Worm (Caenorhabditis elegans): ENCODE measurements around the gene qua-1.

qua-1 gene

DNA sequence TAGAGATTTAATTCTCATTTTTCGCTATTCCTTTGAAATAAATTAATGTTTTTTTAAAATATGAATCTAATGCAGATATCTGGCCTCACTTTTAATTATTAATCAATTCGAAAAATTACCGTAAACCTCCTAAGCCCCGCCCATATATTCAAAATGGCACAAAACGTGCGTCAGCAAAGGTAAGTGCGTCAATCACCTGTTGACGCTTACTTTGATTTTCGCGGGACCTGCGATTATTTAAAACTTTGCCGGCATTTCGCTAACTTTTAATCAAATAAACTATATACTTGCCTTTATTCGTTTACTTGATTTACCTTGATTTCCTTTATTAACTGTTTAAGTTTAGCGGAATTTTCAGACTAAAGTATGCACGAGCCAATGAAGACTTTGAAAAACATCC is 40.6 kb upstream of the qua-1 start, which contains the start of gene pch-2:
pch-2 (plus strand) TSS at position 359 of the 400 bp plus-strand sequence.
- no peak for TF ChIP-seq nhr-28 (tag; optimal IDR thresholded peaks at IDR 0.05)
- no peak for TF ChIP-seq blmp-1 (tag; optimal IDR thresholded peaks at IDR 0.05)
- peak; percentile 87 for TF ChIP-seq lsy-2 (tag; optimal IDR thresholded peaks at IDR 0.05)
- TF ChIP-seq ceh-43 (GFP tag; optimal IDR thresholded peaks at IDR 0.05) = no peak
- peak; percentile 1 for TF ChIP-seq ces-1 (GFP tag; optimal IDR thresholded peaks at IDR 0.05)
- TF ChIP-seq nhr-237 (tag; optimal IDR thresholded peaks at IDR 0.05) = peak; percentile 9
- no peak for TF ChIP-seq ztf-11 (tag; optimal IDR thresholded peaks at IDR 0.05)
- no peak for TF ChIP-seq unc-39 (tag; optimal IDR thresholded peaks at IDR 0.05)
- peak; percentile 28 for TF ChIP-seq lin-13 (tag; optimal IDR thresholded peaks at IDR 0.05)
- TF ChIP-seq mep-1 (tag; optimal IDR thresholded peaks at IDR 0.05) = peak; percentile 35
- no peak for TF ChIP-seq tbx-8 (GFP tag; optimal IDR thresholded peaks at IDR 0.05)
- TF ChIP-seq sem-2 (GFP tag; optimal IDR thresholded peaks at IDR 0.05) = no peak
- no peak for TF ChIP-seq nhr-12 (tag; optimal IDR thresholded peaks at IDR 0.05)
- no peak for TF ChIP-seq hlh-1 (tag; optimal IDR thresholded peaks at IDR 0.05)

DNA sequence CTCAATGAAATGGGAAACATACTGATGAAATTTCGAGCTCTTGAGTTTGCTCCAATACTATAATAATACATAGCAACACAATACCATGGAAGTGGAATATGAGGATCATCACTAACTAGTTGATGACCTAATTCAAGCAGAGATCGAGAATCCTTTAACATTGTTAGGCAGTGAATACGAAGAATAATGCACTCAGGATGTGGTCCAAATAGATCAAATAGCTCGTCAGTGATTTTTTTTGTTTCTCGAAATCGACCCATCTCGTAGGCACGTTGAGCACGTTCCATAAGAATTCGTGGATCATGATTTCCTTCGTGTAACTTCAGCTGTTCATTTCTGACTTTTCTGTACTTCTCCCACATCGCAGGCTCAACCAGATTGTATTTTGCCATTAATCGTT is 37.7 kb upstream of the qua-1 start:
- no peak for TF ChIP-seq unc-39 (tag; optimal IDR thresholded peaks at IDR 0.05)
- TF ChIP-seq nhr-28 (tag; optimal IDR thresholded peaks at IDR 0.05) = no peak
- TF ChIP-seq unc-120 (tag; optimal IDR thresholded peaks at IDR 0.05; ENCODE audit: poor library complexity, severe bottlenecking) = no peak
- TF ChIP-seq mep-1 (tag; optimal IDR thresholded peaks at IDR 0.05) = no peak
- TF ChIP-seq cnd-1 (tag; optimal IDR thresholded peaks at IDR 0.05) = no peak
- TF ChIP-seq nhr-12 (tag; optimal IDR thresholded peaks at IDR 0.05) = no peak
- TF ChIP-seq mab-5 (tag; optimal IDR thresholded peaks at IDR 0.05) = no peak
- TF ChIP-seq unc-62 (GFP tag; optimal IDR thresholded peaks at IDR 0.05) = no peak
- no peak for TF ChIP-seq nhr-237 (tag; optimal IDR thresholded peaks at IDR 0.05)
- TF ChIP-seq lin-13 (tag; optimal IDR thresholded peaks at IDR 0.05) = no peak
- TF ChIP-seq ces-1 (GFP tag; optimal IDR thresholded peaks at IDR 0.05) = no peak
- no peak for TF ChIP-seq nhr-76 (tag; optimal IDR thresholded peaks at IDR 0.05)

- peak; percentile 68 for TF ChIP-seq ham-2 (GFP tag; optimal IDR thresholded peaks at IDR 0.05)
- TF ChIP-seq mab-5 (tag; optimal IDR thresholded peaks at IDR 0.05) = no peak
- TF ChIP-seq ztf-11 (tag; optimal IDR thresholded peaks at IDR 0.05) = no peak
- TF ChIP-seq ces-1 (GFP tag; optimal IDR thresholded peaks at IDR 0.05) = peak; percentile 97
- no peak for TF ChIP-seq sptf-1 (tag; optimal IDR thresholded peaks at IDR 0.05)
- no peak for TF ChIP-seq cnd-1 (tag; optimal IDR thresholded peaks at IDR 0.05)
- TF ChIP-seq lsy-2 (tag; optimal IDR thresholded peaks at IDR 0.05) = peak; percentile 71
Observed at ce11 chrII:8162120-8162648, 36.4 kb upstream of the qua-1 start, which contains the start of the genes emb-27 and rrf-3. emb-27 (minus strand) TSS chrII:8162170. rrf-3 (plus strand) TSS chrII:8162465.

DNA sequence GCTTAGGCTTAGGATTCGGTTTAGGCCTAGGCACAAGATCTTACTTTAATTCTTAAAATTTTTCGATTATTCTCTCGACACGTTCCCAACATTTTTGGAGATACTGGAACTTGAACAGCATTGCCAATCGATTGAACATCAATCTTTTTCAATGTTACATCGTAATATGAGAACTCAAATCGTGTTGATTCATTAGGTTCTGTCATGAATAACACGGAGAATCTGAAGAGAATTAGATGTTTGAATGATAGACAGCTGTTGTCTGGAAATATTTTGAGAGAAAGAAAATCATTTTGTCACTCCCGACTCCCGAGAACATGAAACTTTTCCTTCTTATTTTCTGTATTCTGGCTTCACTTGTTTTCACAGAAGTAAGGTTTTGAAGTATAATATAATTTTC is 29.3 kb upstream of the qua-1 start, which contains the start of gene T05C12.15:
T05C12.15 (plus strand) TSS at position 301 of the 400 bp plus-strand sequence.
- TF ChIP-seq mab-5 (tag; optimal IDR thresholded peaks at IDR 0.05) (no peak), nhr-28 (tag; optimal IDR thresholded peaks at IDR 0.05) (no peak), ceh-39 (tag; optimal IDR thresholded peaks at IDR 0.05) (no peak), ces-1 (GFP tag; optimal IDR thresholded peaks at IDR 0.05) (no peak), ceh-83 (GFP tag; optimal IDR thresholded peaks at IDR 0.05) (no peak), elt-3 (tag; optimal IDR thresholded peaks at IDR 0.05) (no peak), sptf-1 (tag; optimal IDR thresholded peaks at IDR 0.05) (no peak), lin-32 (GFP tag; optimal IDR thresholded peaks at IDR 0.05) (no peak), blmp-1 (tag; optimal IDR thresholded peaks at IDR 0.05) (no peak), snpc-4 (tag; optimal IDR thresholded peaks at IDR 0.05) (no peak), cnd-1 (tag; optimal IDR thresholded peaks at IDR 0.05) (no peak), unc-62 (GFP tag; optimal IDR thresholded peaks at IDR 0.05) (no peak), nhr-237 (tag; optimal IDR thresholded peaks at IDR 0.05) (no peak), nhr-76 (tag; optimal IDR thresholded peaks at IDR 0.05) (no peak), unc-39 (tag; optimal IDR thresholded peaks at IDR 0.05) (no peak), lsy-2 (tag; optimal IDR thresholded peaks at IDR 0.05) (no peak), ceh-43 (GFP tag; optimal IDR thresholded peaks at IDR 0.05) (no peak), nhr-12 (tag; optimal IDR thresholded peaks at IDR 0.05) (no peak), unc-120 (tag; optimal IDR thresholded peaks at IDR 0.05; ENCODE audit: poor library complexity, severe bottlenecking) (no peak)

DNA sequence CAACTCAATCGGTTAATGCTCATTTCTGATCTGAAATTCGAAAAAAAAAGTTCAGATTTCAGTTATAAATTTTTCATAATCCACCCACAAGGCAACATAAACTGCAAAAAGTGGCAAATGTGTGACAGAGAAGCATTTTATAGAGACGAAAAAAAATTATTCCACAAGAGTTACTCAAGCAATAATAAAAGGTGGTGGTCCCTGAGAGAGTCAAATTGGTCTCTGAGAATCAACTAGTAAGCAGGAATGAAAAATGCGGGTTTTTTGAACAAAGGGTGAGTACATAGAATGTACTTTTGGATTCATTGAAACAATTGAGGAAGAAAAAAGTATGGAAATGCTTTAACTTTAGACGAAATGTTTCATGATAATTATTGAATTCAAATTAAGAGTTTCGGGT is 28.2 kb upstream of the qua-1 start, which contains the start of gene T05C12.11:
T05C12.11 (minus strand) TSS at position 101 of the 400 bp plus-strand sequence.
- TF ChIP-seq hlh-1 (tag; optimal IDR thresholded peaks at IDR 0.05) (no peak), ceh-43 (GFP tag; optimal IDR thresholded peaks at IDR 0.05) (no peak), cnd-1 (tag; optimal IDR thresholded peaks at IDR 0.05) (no peak), ceh-39 (tag; optimal IDR thresholded peaks at IDR 0.05) (no peak), flh-1 (GFP tag; optimal IDR thresholded peaks at IDR 0.05) (no peak), pha-4 (tag; optimal IDR thresholded peaks at IDR 0.05) (no peak), mls-2 (tag; optimal IDR thresholded peaks at IDR 0.05) (no peak), mep-1 (tag; optimal IDR thresholded peaks at IDR 0.05) (no peak), sptf-1 (tag; optimal IDR thresholded peaks at IDR 0.05) (no peak), ceh-83 (GFP tag; optimal IDR thresholded peaks at IDR 0.05) (no peak), nhr-2 (tag; optimal IDR thresholded peaks at IDR 0.05) (no peak)
